Worm (Caenorhabditis elegans) whole organism, late embryonic: ENCODE results near the gene ech-9.
A peak's percentile ranks its signal among the peaks of the same experiment; 100 is the strongest.

ENCODE experiments used
- C08G9.2 ChIP-seq: sonication (generic microtip); optimal IDR thresholded peaks from 2 replicates; lab custom pipeline; 2016; ENCODE audit warnings: mild to moderate bottlenecking, missing genetic modification characterization, moderate library complexity, missing compliant biosample characterization
- K02D7.2 ChIP-seq: sonication (generic microtip); optimal IDR thresholded peaks from 2 replicates; lab custom pipeline; 2017; ENCODE audit warnings: mild to moderate bottlenecking, missing genetic modification characterization, missing compliant biosample characterization
- K09A11.1 ChIP-seq: sonication (generic microtip); optimal IDR thresholded peaks from 2 replicates; lab custom pipeline; 2017; ENCODE audit warnings: antibody characterized with exemption, mild to moderate bottlenecking, missing genetic modification characterization, missing compliant biosample characterization; ENCODE audit not compliant: insufficient read depth
- ama-1 ChIP-seq: fragments of 150-350 bp; optimal IDR thresholded peaks from 2 replicates; lab custom pipeline; 2014
- ceh-22 ChIP-seq: sonication (generic microtip); optimal IDR thresholded peaks from 2 replicates; lab custom pipeline; 2017; ENCODE audit warnings: missing biosample characterization, missing genetic modification characterization
- ceh-30 ChIP-seq: fragments of 150-350 bp; optimal IDR thresholded peaks from 2 replicates; lab custom pipeline; 2014; ENCODE audit warnings: missing biosample characterization, missing genetic modification characterization
- ceh-34 ChIP-seq: sonication (generic microtip); optimal IDR thresholded peaks from 2 replicates; lab custom pipeline; 2016; ENCODE audit warnings: mild to moderate bottlenecking, missing genetic modification characterization, missing compliant biosample characterization
- elt-2 ChIP-seq: sonication (generic microtip); optimal IDR thresholded peaks from 2 replicates; lab custom pipeline; 2016; ENCODE audit warnings: missing genetic modification reagents, missing genetic modification characterization, missing compliant biosample characterization
- fkh-6 ChIP-seq: sonication (generic microtip); optimal IDR thresholded peaks from 2 replicates; lab custom pipeline; 2016; ENCODE audit warnings: missing genetic modification characterization, missing compliant biosample characterization
- hlh-13 ChIP-seq: fragments of 200-800 bp; sonication (Bioruptor generic); optimal IDR thresholded peaks from 2 replicates; lab custom pipeline; 2018; ENCODE audit warnings: mild to moderate bottlenecking, missing genetic modification characterization, missing compliant biosample characterization
- hlh-15 ChIP-seq: sonication (generic microtip); optimal IDR thresholded peaks from 2 replicates; lab custom pipeline; 2016; ENCODE audit warnings: missing genetic modification characterization, missing compliant biosample characterization
- hlh-30 ChIP-seq: sonication (generic microtip); optimal IDR thresholded peaks from 2 replicates; lab custom pipeline; 2017; ENCODE audit warnings: antibody characterized with exemption, missing genetic modification characterization, missing compliant biosample characterization; ENCODE audit not compliant: insufficient read depth
- hlh-8 ChIP-seq: sonication (generic microtip); optimal IDR thresholded peaks from 2 replicates; lab custom pipeline; 2016; ENCODE audit warnings: missing genotype, missing genetic modification characterization, missing compliant biosample characterization
- lim-6 ChIP-seq: sonication (generic microtip); optimal IDR thresholded peaks from 2 replicates; lab custom pipeline; 2016; ENCODE audit warnings: missing genetic modification characterization, missing compliant biosample characterization
- lin-11 ChIP-seq: fragments of 200-800 bp; sonication (Bioruptor generic); optimal IDR thresholded peaks from 2 replicates; lab custom pipeline; 2018; ENCODE audit warnings: mild to moderate bottlenecking, missing genetic modification characterization, missing compliant biosample characterization
- madf-2 ChIP-seq: sonication (generic microtip); optimal IDR thresholded peaks from 2 replicates; lab custom pipeline; 2017; ENCODE audit warnings: missing genetic modification characterization, missing compliant biosample characterization
- mec-3 ChIP-seq: sonication (generic microtip); optimal IDR thresholded peaks from 2 replicates; lab custom pipeline; 2016; ENCODE audit warnings: borderline replicate concordance, missing genetic modification characterization, missing compliant biosample characterization
- nfya-1 ChIP-seq: sonication (generic microtip); optimal IDR thresholded peaks from 2 replicates; lab custom pipeline; 2017; ENCODE audit warnings: missing genetic modification characterization, mild to moderate bottlenecking, missing compliant biosample characterization, antibody characterized with exemption, moderate library complexity
- nhr-232 ChIP-seq: sonication (generic microtip); optimal IDR thresholded peaks from 2 replicates; lab custom pipeline; 2016; ENCODE audit warnings: missing genetic modification characterization, missing compliant biosample characterization
- npax-4 ChIP-seq: sonication (generic microtip); optimal IDR thresholded peaks from 2 replicates; lab custom pipeline; 2016; ENCODE audit warnings: missing genetic modification characterization, missing compliant biosample characterization
- odd-2 ChIP-seq: sonication (generic microtip); optimal IDR thresholded peaks from 2 replicates; lab custom pipeline; 2017; ENCODE audit warnings: antibody characterized with exemption, mild to moderate bottlenecking, missing genetic modification characterization, missing compliant biosample characterization
- pax-1 ChIP-seq: fragments of 150-350 bp; optimal IDR thresholded peaks from 2 replicates; lab custom pipeline; 2014; ENCODE audit warnings: missing biosample characterization, missing genetic modification characterization
- pha-2 ChIP-seq: sonication (generic microtip); optimal IDR thresholded peaks from 2 replicates; lab custom pipeline; 2017; ENCODE audit warnings: mild to moderate bottlenecking, missing genetic modification characterization, missing compliant biosample characterization
- pha-4 ChIP-seq: fragments of 150-350 bp; optimal IDR thresholded peaks from 2 replicates; lab custom pipeline; 2018; ENCODE audit warnings: missing biosample characterization, missing genetic modification reagents, missing genetic modification characterization
- pqm-1 ChIP-seq: sonication (generic microtip); optimal IDR thresholded peaks from 2 replicates; lab custom pipeline; 2016; ENCODE audit warnings: missing genetic modification characterization, missing compliant biosample characterization
- rnt-1 ChIP-seq: sonication (generic microtip); optimal IDR thresholded peaks from 2 replicates; lab custom pipeline; 2016; ENCODE audit warnings: missing genetic modification characterization, missing compliant biosample characterization
- tbx-2 ChIP-seq: sonication (generic microtip); optimal IDR thresholded peaks from 2 replicates; lab custom pipeline; 2016; ENCODE audit warnings: missing genetic modification characterization, missing compliant biosample characterization
- ttx-3 ChIP-seq: sonication (generic microtip); optimal IDR thresholded peaks from 2 replicates; lab custom pipeline; 2016; ENCODE audit warnings: missing genetic modification reagents, missing genetic modification characterization, missing compliant biosample characterization
- unc-86 ChIP-seq: sonication (generic microtip); optimal IDR thresholded peaks from 2 replicates; lab custom pipeline; 2016; ENCODE audit warnings: missing genetic modification characterization, missing compliant biosample characterization
- zip-5 ChIP-seq: sonication (generic microtip); optimal IDR thresholded peaks from 2 replicates; lab custom pipeline; 2016; ENCODE audit warnings: missing genetic modification characterization, missing compliant biosample characterization

ech-9 gene

DNA sequence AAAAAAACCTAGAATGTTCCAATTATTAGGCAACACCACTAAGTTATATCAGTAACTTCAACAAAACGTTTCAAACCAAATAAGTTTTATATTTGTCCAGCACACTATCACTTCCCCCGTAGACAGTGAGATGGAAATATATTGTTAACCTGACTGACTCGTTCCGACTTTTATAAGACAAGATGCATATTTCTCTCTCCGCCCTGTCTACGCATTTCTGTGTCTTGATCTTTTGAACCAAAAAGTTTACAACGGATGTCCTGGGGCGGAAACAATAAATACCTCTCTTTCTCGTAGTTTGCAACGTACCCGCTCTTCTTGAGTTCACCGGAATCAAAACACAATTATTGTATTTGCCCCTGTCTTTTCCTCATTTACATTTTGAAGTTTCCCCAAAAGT lies 16.1 kb upstream of the ech-9 start:
- no peak for TF ChIP-seq nhr-232
- TF ChIP-seq nfya-1: no peak
- no peak for TF ChIP-seq unc-86 (tag; lab: Kevin White, UChicago)
- TF ChIP-seq, all 69 proteins: peak for 0

DNA sequence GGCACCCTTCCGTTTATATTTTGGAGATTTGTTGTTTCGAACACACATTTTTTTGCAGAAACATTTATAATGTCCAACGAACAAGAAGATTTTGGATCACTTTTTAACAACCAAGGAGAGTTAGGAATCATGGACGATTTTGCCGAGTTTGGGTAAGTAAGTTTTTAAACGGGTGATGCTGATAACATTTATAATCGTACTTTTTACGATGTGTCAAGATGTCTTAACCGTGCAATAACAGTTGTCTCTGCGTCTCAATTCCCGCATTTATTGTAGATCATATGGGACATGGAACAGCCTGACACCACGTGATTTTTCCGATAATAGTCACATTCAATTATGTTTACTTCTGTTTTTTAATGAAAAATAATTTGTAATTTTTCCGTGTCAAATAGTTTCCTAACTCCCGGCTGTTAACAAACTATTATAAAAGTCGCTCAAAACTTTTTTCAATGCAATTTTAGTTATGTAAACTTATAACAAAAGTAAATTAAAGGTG lies 15.5 kb upstream of the ech-9 start, which contains the start of gene daf-14:
Gene daf-14, plus strand, starts transcription at position 51 of the 499 bp plus-strand sequence.
- TF ChIP-seq hlh-13 (no peak), hlh-30 (tag; lab: Kevin White, UChicago) (peak; percentile 23)

DNA sequence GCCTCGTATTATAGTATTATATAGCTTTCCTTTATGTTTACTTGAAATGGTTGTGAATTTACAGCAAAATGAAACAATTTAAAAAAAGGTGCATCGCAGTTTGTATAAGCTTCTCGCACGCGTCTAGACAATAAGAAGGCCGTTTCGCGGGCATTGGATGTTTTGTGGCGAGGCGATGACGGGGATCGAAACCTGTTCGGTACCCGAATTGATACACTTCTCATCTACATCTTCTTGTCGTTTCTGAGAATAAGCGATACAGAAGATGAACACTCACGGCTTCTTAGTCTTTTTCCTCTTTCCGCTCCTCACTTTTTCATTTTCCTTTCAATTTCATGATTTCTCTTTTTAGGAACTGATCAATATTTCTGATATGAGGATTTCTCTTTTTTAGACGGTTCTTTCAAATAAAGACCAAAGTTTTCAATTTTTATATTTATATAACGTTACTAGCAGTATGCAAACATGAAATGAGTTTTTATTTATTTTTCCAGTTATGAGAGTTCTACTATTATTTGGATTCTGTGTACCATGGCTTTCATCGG lies 10.6 kb upstream of the ech-9 start, which contains the start of gene F01G10.10:
Gene F01G10.10, plus strand, starts transcription at position 495 of the 545 bp plus-strand sequence.
- TF ChIP-seq fkh-6 (tag; lab: Kevin White, UChicago) (no peak), pha-4 (no peak), madf-2 (tag; lab: Kevin White, UChicago) (no peak), ttx-3 (no peak), pha-2 (tag; lab: Kevin White, UChicago) (no peak), lin-11 (no peak), pqm-1 (tag; lab: Kevin White, UChicago) (no peak), pax-1 (no peak), ceh-22 (tag; lab: Kevin White, UChicago) (no peak), ceh-34 (tag; lab: Kevin White, UChicago) (no peak), lim-6 (tag; lab: Kevin White, UChicago) (no peak), K02D7.2 (tag; lab: Kevin White, UChicago) (no peak), C08G9.2 (tag; lab: Kevin White, UChicago) (no peak), ceh-30 (tag; lab: Kevin White, UChicago) (no peak), rnt-1 (tag; lab: Kevin White, UChicago) (no peak), odd-2 (tag; lab: Kevin White, UChicago) (no peak)

DNA sequence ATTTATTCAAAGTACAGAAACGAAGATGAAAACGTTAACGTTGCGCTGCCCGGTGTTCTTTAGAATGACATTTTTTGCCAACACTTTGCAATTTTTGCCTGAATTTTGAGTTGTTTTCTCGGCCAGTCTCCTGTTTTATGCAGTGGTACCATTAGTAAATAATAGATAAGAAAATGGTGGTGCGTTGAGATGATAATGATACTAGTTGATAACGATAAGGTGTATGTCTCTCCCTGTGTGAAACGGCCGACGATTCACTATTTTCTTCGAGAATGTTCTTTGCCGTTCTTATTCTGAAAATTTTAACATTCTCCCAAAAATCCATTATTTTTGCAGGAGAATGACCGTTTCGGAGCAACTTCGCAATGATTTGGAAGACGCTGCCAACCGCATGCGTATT lies 8.1 kb upstream of the ech-9 start, which contains the start of gene tkt-1:
Gene tkt-1, plus strand, starts transcription at position 337 of the 400 bp plus-strand sequence.
- TF ChIP-seq tbx-2 (tag; lab: Kevin White, UChicago) (no peak), elt-2 (peak; percentile 91)

DNA sequence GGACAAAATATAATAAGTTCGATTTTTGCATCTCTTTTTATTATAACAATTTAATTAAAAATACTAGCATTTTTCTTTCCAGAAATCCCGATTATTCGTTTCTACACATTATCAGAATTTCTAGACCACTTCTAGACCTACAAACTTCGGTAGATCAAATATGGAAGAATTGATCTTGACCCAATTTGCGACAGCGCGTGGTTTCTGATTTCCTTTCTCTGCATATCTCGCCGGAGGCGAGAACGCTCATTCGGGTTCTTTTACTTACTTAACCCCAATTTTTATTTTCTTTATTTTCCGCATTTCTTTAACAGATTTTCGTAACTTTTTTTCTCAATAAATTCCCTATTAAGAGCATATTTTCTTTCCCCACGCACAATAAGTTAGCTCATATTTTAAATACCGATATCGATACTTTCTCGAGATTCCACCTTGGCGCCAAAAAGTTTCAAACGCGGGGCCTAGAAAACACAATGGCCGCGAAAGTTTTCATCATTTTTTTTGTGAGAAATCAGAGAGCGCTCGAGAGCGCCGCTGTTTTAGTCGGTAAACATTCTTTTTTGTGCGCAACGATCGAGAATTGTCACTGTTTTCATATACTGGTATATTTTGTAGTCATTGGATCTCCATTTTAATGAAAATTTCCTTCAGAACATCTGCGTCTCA lies 7.5 kb upstream of the ech-9 start:
- TF ChIP-seq K09A11.1 (no peak), npax-4 (tag; lab: Kevin White, UChicago) (no peak), pha-4 (no peak)

DNA sequence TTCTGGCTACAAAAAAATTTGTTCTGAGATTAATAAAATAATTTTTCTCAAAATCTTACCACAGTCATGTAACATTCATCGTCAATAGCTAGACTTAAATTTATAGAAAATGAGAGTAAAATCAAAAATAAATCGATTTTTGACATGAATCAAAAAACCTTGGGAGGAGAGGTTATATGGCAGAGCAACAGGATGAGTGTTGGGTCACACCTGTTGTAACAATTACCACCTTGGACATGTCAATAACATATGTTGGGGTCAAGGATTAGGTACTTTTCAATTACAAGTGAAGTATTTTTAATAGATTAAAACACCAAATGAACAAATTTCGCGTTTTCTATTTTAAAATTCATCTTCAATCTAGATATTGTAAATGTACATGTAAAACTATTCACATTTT lies 6.5 kb upstream of the ech-9 start, which contains the start of gene lipl-7:
Gene lipl-7, minus strand, starts transcription at position 165 of the 400 bp plus-strand sequence.
- TF ChIP-seq rnt-1 (tag; lab: Kevin White, UChicago) (no peak), zip-5 (no peak), mec-3 (no peak), ama-1 (lab: Kevin White, UChicago) (no peak), npax-4 (tag; lab: Kevin White, UChicago) (no peak), hlh-8 (no peak)
- TF ChIP-seq, all 69 proteins: peak for 0

DNA sequence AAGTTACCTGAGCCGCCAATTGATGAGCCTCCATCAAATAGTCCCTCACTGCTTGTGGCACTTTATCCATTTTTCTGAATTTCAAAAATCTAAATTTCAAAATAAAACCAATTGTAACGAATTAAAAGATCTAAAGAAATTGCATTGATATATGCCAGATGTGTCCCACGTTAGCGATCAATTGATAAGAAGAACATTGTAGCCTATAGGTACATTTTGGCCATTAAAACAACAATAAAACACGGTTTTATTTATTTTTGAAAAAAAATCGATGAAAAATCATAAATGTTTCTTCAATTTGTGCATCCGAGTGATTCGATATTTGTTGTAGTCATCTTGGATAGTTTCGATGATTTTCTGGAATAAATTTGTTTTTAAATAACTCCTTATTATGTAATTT lies 3.9 kb upstream of the ech-9 start, which contains the start of gene ech-8:
Gene ech-8, minus strand, starts transcription at position 132 of the 400 bp plus-strand sequence.
- TF ChIP-seq elt-2 (peak; percentile 44), hlh-15 (tag; lab: Kevin White, UChicago) (no peak)
